Fruit fly (Drosophila melanogaster) whole organism, adult: ENCODE data around the gene Cdlc2.

ENCODE experiments used
- CG1620 ChIP-seq: fragments of 200-800 bp; sonication (Bioruptor generic); optimal IDR thresholded peaks from 2 replicates; lab custom pipeline; 2016; ENCODE audit warnings: missing biosample characterization, missing genetic modification characterization
- CG7045 ChIP-seq: fragments of 200-800 bp; sonication (Bioruptor generic); optimal IDR thresholded peaks from 2 replicates; lab custom pipeline; 2017; ENCODE audit warnings: missing biosample characterization, mild to moderate bottlenecking, missing genetic modification characterization
- Mnt ChIP-seq: fragments of 200-800 bp; sonication (Bioruptor generic); optimal IDR thresholded peaks from 2 replicates; lab custom pipeline; 2016; ENCODE audit warnings: missing biosample characterization, mild to moderate bottlenecking, missing genetic modification characterization

dm6 chr2L:1344071-1344470, at the start of gene Cdlc2, which contains the start of gene CG33922:
- TF ChIP-seq CG7045 (GFP tag; lab: Kevin White, UChicago) = no peak
- no peak for TF ChIP-seq Mnt (GFP tag; lab: Kevin White, UChicago)
- no peak for TF ChIP-seq CG1620 (GFP tag; lab: Kevin White, UChicago)
